Worm (Caenorhabditis elegans) whole organism, L3 larva: ENCODE results near the gene F44A2.3.

Source experiments
- ama-1 ChIP-seq: fragments of 150-350 bp; optimal IDR thresholded peaks from 2 replicates; lab custom pipeline; 2018
- elt-3 ChIP-seq, 3 experiments: fragments of 150-350 bp in 1 of 3; sonication (generic microtip) in 2 of 3; optimal IDR thresholded peaks; 2 replicates in 2 of 3; 4 replicates in 1 of 3; lab custom pipeline; 2014 to 2017; ENCODE audit warnings: missing biosample characterization in 3 of 3, missing genetic modification characterization in 3 of 3
- fkh-2 ChIP-seq: fragments of 150-350 bp; optimal IDR thresholded peaks from 2 replicates; lab custom pipeline; 2014; ENCODE audit warnings: missing biosample characterization, missing genetic modification reagents, missing genetic modification characterization
- hmg-11 ChIP-seq: sonication (generic microtip); optimal IDR thresholded peaks from 2 replicates; lab custom pipeline; 2016; ENCODE audit warnings: missing genetic modification characterization, missing compliant biosample characterization
- mml-1 ChIP-seq: fragments of 150-350 bp; sonication (generic microtip); optimal IDR thresholded peaks from 3 replicates; lab custom pipeline; 2014; ENCODE audit warnings: missing biosample characterization, missing genetic modification characterization
- nfya-1 ChIP-seq: sonication (generic microtip); optimal IDR thresholded peaks from 2 replicates; lab custom pipeline; 2017; ENCODE audit warnings: missing genetic modification characterization, mild to moderate bottlenecking, missing compliant biosample characterization, antibody characterized with exemption, moderate library complexity; ENCODE audit not compliant: insufficient read depth
- nhr-12 ChIP-seq: fragments of 150-350 bp; optimal IDR thresholded peaks from 2 replicates; lab custom pipeline; 2014; ENCODE audit warnings: missing biosample characterization, missing genetic modification characterization
- nhr-237 ChIP-seq: fragments of 150-350 bp; optimal IDR thresholded peaks from 2 replicates; lab custom pipeline; 2014; ENCODE audit warnings: missing biosample characterization, missing genetic modification characterization
- pqm-1 ChIP-seq: fragments of 150-350 bp; optimal IDR thresholded peaks from 2 replicates; lab custom pipeline; 2017; ENCODE audit warnings: missing biosample characterization, missing genetic modification characterization, inconsistent platforms
- unc-62 ChIP-seq: fragments of 150-350 bp; sonication (generic microtip); optimal IDR thresholded peaks from 4 replicates; lab custom pipeline; 2014; ENCODE audit warnings: missing biosample characterization, missing genetic modification reagents, missing genetic modification characterization
- ztf-11 ChIP-seq: fragments of 150-350 bp; optimal IDR thresholded peaks from 2 replicates; lab custom pipeline; 2014; ENCODE audit warnings: missing biosample characterization, missing genetic modification characterization

ce11 chrV:9272624-9273023, 32.6 kb upstream of the F44A2.3 start:
- TF ChIP-seq hmg-11 = no peak
- no peak for TF ChIP-seq pqm-1 (tag; lab: Kevin White, UChicago)
- TF ChIP-seq mml-1 (tag; lab: Kevin White, UChicago) = no peak
- no peak for TF ChIP-seq nfya-1
- no peak for TF ChIP-seq ztf-11 (tag; lab: Kevin White, UChicago)
- TF ChIP-seq unc-62 (GFP tag; lab: Kevin White, UChicago) = no peak
- TF ChIP-seq elt-3 (tag; optimal IDR thresholded peaks at IDR 0.05; lab: Kevin White, UChicago) = no peak
- TF ChIP-seq nhr-237 = no peak
- TF ChIP-seq nhr-12 (tag; lab: Kevin White, UChicago) = no peak
- no peak for TF ChIP-seq ama-1 (lab: Kevin White, UChicago)
- no peak for TF ChIP-seq fkh-2
